Fruit fly (Drosophila melanogaster): ENCODE measurements around the gene wb.
A peak's percentile ranks its signal among the peaks of the same experiment; 100 is the strongest.

Gene wb

dm6 chr2L:14236132-14236531 lies 26.7 kb upstream of the wb start:
- peak; percentile 65 for TF ChIP-seq CG34367 (tag; optimal IDR thresholded peaks at IDR 0.05)
- TF ChIP-seq CG17806 (tag; optimal IDR thresholded peaks at IDR 0.05) = peak; percentile 64
- no peak for TF ChIP-seq EcR (GFP tag; optimal IDR thresholded peaks at IDR 0.05)
- TF ChIP-seq Pif1A (GFP tag; optimal IDR thresholded peaks at IDR 0.05) = peak; percentile 55
- TF ChIP-seq CG14655 (GFP tag; optimal IDR thresholded peaks at IDR 0.05) = peak; percentile 64
- peak; percentile 65 for TF ChIP-seq CG8159 (tag; optimal IDR thresholded peaks at IDR 0.05)
- TF ChIP-seq Pif1B (GFP tag; optimal IDR thresholded peaks at IDR 0.05) = peak; percentile 42
- no peak for TF ChIP-seq Ets98B (GFP tag; IDR thresholded peaks at IDR 0.05)
- no peak for TF ChIP-seq CG32121 (GFP tag; IDR thresholded peaks at IDR 0.05)
- TF ChIP-seq CG8301 (tag; optimal IDR thresholded peaks at IDR 0.05) = peak; percentile 52
- peak; percentile 73 for TF ChIP-seq CG9948 (tag; optimal IDR thresholded peaks at IDR 0.05)
- no peak for TF ChIP-seq CG4496 (GFP tag; IDR thresholded peaks at IDR 0.05)
- peak; percentile 66 for TF ChIP-seq CG15710 (tag; optimal IDR thresholded peaks at IDR 0.05)
- TF ChIP-seq CG13204 (GFP tag; optimal IDR thresholded peaks at IDR 0.05) = no peak

- TF ChIP-seq fd96Ca (GFP tag; IDR thresholded peaks at IDR 0.05) (peak; percentile 65; the same call in 2 of the 3 replicates), Ets98B (GFP tag; IDR thresholded peaks at IDR 0.05) (peak; percentile 42; the same call in 1 of the 2 replicates), CG8159 (tag; optimal IDR thresholded peaks at IDR 0.05) (peak; percentile 89), CG14655 (GFP tag; optimal IDR thresholded peaks at IDR 0.05) (peak; percentile 88), CG15710 (tag; optimal IDR thresholded peaks at IDR 0.05) (peak; percentile 90), Pif1B (GFP tag; optimal IDR thresholded peaks at IDR 0.05) (peak; percentile 77), CG13204 (GFP tag; optimal IDR thresholded peaks at IDR 0.05) (peak; percentile 53), CG9948 (tag; optimal IDR thresholded peaks at IDR 0.05) (peak; percentile 82), CG4496 (GFP tag; IDR thresholded peaks at IDR 0.05) (peak; percentile 70), CG34367 (tag; optimal IDR thresholded peaks at IDR 0.05) (peak; percentile 72), CG32121 (GFP tag; IDR thresholded peaks at IDR 0.05) (peak; percentile 37; the same call in 1 of the 2 replicates), D1 (tag; optimal IDR thresholded peaks at IDR 0.05) (peak; percentile 72), EcR (GFP tag; optimal IDR thresholded peaks at IDR 0.05) (peak; percentile 48), CG10348 (GFP tag; IDR thresholded peaks at IDR 0.05) (no peak), gl (tag; optimal IDR thresholded peaks at IDR 0.05) (peak; percentile 55), CG12605 (GFP tag; IDR thresholded peaks at IDR 0.05) (0 out of 2 replicates have a peak, but pooled peaks have one; percentile 28), Pif1A (GFP tag; optimal IDR thresholded peaks at IDR 0.05) (peak; percentile 73), CG17806 (tag; optimal IDR thresholded peaks at IDR 0.05) (peak; percentile 81), Snoo (tag; optimal IDR thresholded peaks at IDR 0.05) (peak; percentile 76), CG8301 (tag; optimal IDR thresholded peaks at IDR 0.05) (peak; percentile 83), rn (GFP tag; IDR thresholded peaks at IDR 0.05) (no peak)
Observed at dm6 chr2L:14237510-14238277, 25.1 kb upstream of the wb start.

- no peak for TF ChIP-seq CG8301 (tag; optimal IDR thresholded peaks at IDR 0.05)
- TF ChIP-seq CG8159 (tag; optimal IDR thresholded peaks at IDR 0.05) = no peak
- TF ChIP-seq EcR (GFP tag; optimal IDR thresholded peaks at IDR 0.05) = peak; percentile 54
- no peak for TF ChIP-seq fd96Ca (GFP tag; IDR thresholded peaks at IDR 0.05)
Observed at dm6 chr2L:14245003-14245402, 17.8 kb upstream of the wb start.

- TF ChIP-seq fd96Ca (GFP tag; IDR thresholded peaks at IDR 0.05) (no peak), Snoo (tag; optimal IDR thresholded peaks at IDR 0.05) (peak; percentile 39), CG13204 (GFP tag; optimal IDR thresholded peaks at IDR 0.05) (no peak), CG4496 (GFP tag; IDR thresholded peaks at IDR 0.05) (0 out of 3 replicates have a peak, but pooled peaks have one; percentile 38), CG34367 (tag; optimal IDR thresholded peaks at IDR 0.05) (no peak), CG10348 (GFP tag; IDR thresholded peaks at IDR 0.05) (no peak), CG17806 (tag; optimal IDR thresholded peaks at IDR 0.05) (no peak), CG12605 (GFP tag; IDR thresholded peaks at IDR 0.05) (no peak; the same call in 1 of the 2 replicates), Ets98B (GFP tag; IDR thresholded peaks at IDR 0.05) (peak; percentile 54), CG32121 (GFP tag; IDR thresholded peaks at IDR 0.05) (peak; percentile 55; the same call in 1 of the 2 replicates), CG15710 (tag; optimal IDR thresholded peaks at IDR 0.05) (no peak)
Observed at dm6 chr2L:14245517-14245916, 17.3 kb upstream of the wb start.

dm6 chr2L:14245981-14246380 lies 16.8 kb upstream of the wb start:
- TF ChIP-seq CG17806 (tag; optimal IDR thresholded peaks at IDR 0.05) (no peak), rn (GFP tag; IDR thresholded peaks at IDR 0.05) (no peak), CG8159 (tag; optimal IDR thresholded peaks at IDR 0.05) (no peak), CG32121 (GFP tag; IDR thresholded peaks at IDR 0.05) (no peak), Pif1B (GFP tag; optimal IDR thresholded peaks at IDR 0.05) (no peak), gl (tag; optimal IDR thresholded peaks at IDR 0.05) (no peak)

- no peak for TF ChIP-seq CG17806 (tag; optimal IDR thresholded peaks at IDR 0.05)
- peak; percentile 22 for TF ChIP-seq Pif1B (GFP tag; optimal IDR thresholded peaks at IDR 0.05)
- TF ChIP-seq CG4496 (GFP tag; IDR thresholded peaks at IDR 0.05) = no peak
- no peak for TF ChIP-seq CG8159 (tag; optimal IDR thresholded peaks at IDR 0.05)
- TF ChIP-seq Snoo (tag; optimal IDR thresholded peaks at IDR 0.05) = peak; percentile 70
Observed at dm6 chr2L:14247853-14248252, 15.0 kb upstream of the wb start.
